Worm (Caenorhabditis elegans): ENCODE measurements around the gene srb-5.

ce11 chrII:5176934-5177333 is 13.8 kb upstream of the srb-5 start:
- no peak for TF ChIP-seq F16B12.6 (tag; optimal IDR thresholded peaks at IDR 0.05)
- no peak for TF ChIP-seq ama-1 (optimal IDR thresholded peaks at IDR 0.05)
- no peak for TF ChIP-seq lin-13 (GFP tag; optimal IDR thresholded peaks at IDR 0.05)
- TF ChIP-seq dpl-1 (GFP tag; optimal IDR thresholded peaks at IDR 0.05), result no peak
- TF ChIP-seq skn-1 (tag; optimal IDR thresholded peaks at IDR 0.05), result no peak
- TF ChIP-seq nhr-12 (tag; optimal IDR thresholded peaks at IDR 0.05), result no peak
- TF ChIP-seq isw-1 (GFP tag; IDR thresholded peaks at IDR 0.05), result no peak
- no peak for TF ChIP-seq unc-130 (tag; optimal IDR thresholded peaks at IDR 0.05)
- no peak for TF ChIP-seq ces-1 (GFP tag; optimal IDR thresholded peaks at IDR 0.05)
- no peak for TF ChIP-seq swsn-7 (tag; optimal IDR thresholded peaks at IDR 0.05)
- TF ChIP-seq ets-5 (GFP tag; IDR thresholded peaks at IDR 0.05), result no peak

Data from whole organism, L1 larva.